Worm (Caenorhabditis elegans) whole organism, young adult: Measurements from ENCODE around the gene pha-1.

ENCODE experiments used
- C17E4.6 ChIP-seq: fragments of 200-800 bp; sonication (Bioruptor generic); IDR thresholded peaks from 2 replicates; pipeline ENCODE4 v1.3.6; 2022; ENCODE audit warnings: missing genetic modification reagents, missing genetic modification characterization, missing compliant biosample characterization
- D2030.7 ChIP-seq: fragments of 200-800 bp; sonication (Bioruptor generic); IDR thresholded peaks from 2 replicates; pipeline ENCODE4 v1.3.6; 2022; ENCODE audit warnings: missing genetic modification reagents, missing genetic modification characterization, missing compliant biosample characterization
- F10E7.11 ChIP-seq: sonication (generic microtip); optimal IDR thresholded peaks from 2 replicates; lab custom pipeline; 2017; ENCODE audit warnings: mild to moderate bottlenecking, missing genetic modification characterization, moderate library complexity, missing compliant biosample characterization
- F23B12.7 ChIP-seq: sonication (generic microtip); optimal IDR thresholded peaks from 2 replicates; lab custom pipeline; 2017; ENCODE audit warnings: missing genetic modification characterization, mild to moderate bottlenecking, missing compliant biosample characterization, antibody characterized with exemption, moderate library complexity; ENCODE audit not compliant: insufficient read depth
- F33H1.4 ChIP-seq: fragments of 200-800 bp; sonication (Bioruptor generic); IDR thresholded peaks from 2 replicates; pipeline ENCODE4 v1.3.6; 2022; ENCODE audit warnings: missing genetic modification reagents, missing genetic modification characterization, missing compliant biosample characterization
- F39B2.1 ChIP-seq: fragments of 200-800 bp; sonication (Bioruptor generic); IDR thresholded peaks from 2 replicates; pipeline ENCODE4 v1.3.6; 2022; ENCODE audit warnings: missing genetic modification reagents, missing genetic modification characterization, missing compliant biosample characterization
- F55B11.4 ChIP-seq: sonication (generic microtip); optimal IDR thresholded peaks from 2 replicates; lab custom pipeline; 2016; ENCODE audit warnings: missing compliant biosample characterization, missing genetic modification characterization, borderline replicate concordance; ENCODE audit not compliant: insufficient read depth
- K12H6.12 ChIP-seq: fragments of 200-800 bp; sonication (Bioruptor generic); optimal IDR thresholded peaks from 2 replicates; lab custom pipeline; 2018; ENCODE audit warnings: mild to moderate bottlenecking, missing genetic modification characterization, missing compliant biosample characterization
- Y56A3A.18 ChIP-seq: fragments of 200-800 bp; sonication (Bioruptor generic); IDR thresholded peaks from 2 replicates; pipeline ENCODE4 v1.3.6; 2022; ENCODE audit warnings: missing genetic modification reagents, missing genetic modification characterization, missing compliant biosample characterization
- Y95B8A.8 ChIP-seq: fragments of 200-800 bp; sonication (Bioruptor generic); IDR thresholded peaks from 2 replicates; pipeline ENCODE4 v1.3.6; 2022; ENCODE audit warnings: missing genetic modification reagents, missing genetic modification characterization, missing compliant biosample characterization
- ZK185.1 ChIP-seq: sonication (generic microtip); optimal IDR thresholded peaks from 2 replicates; lab custom pipeline; 2016; ENCODE audit warnings: mild to moderate bottlenecking, missing genetic modification characterization, missing compliant biosample characterization; ENCODE audit not compliant: poor library complexity, severe bottlenecking
- aptf-3 ChIP-seq: fragments of 200-800 bp; sonication (Bioruptor generic); IDR thresholded peaks from 2 replicates; pipeline ENCODE4 v1.3.6; 2022; ENCODE audit warnings: missing genetic modification characterization, missing compliant biosample characterization
- attf-5 ChIP-seq: fragments of 200-800 bp; sonication (Bioruptor generic); optimal IDR thresholded peaks from 2 replicates; lab custom pipeline; 2018; ENCODE audit warnings: mild to moderate bottlenecking, missing genetic modification characterization, missing compliant biosample characterization
- attf-6 ChIP-seq: fragments of 200-800 bp; sonication (Bioruptor generic); IDR thresholded peaks from 2 replicates; pipeline ENCODE4 v1.3.6; 2022; ENCODE audit warnings: missing genetic modification reagents, missing genetic modification characterization, missing compliant biosample characterization
- bed-1 ChIP-seq: fragments of 200-800 bp; sonication (Bioruptor generic); IDR thresholded peaks from 2 replicates; pipeline ENCODE4 v1.3.6; 2022; ENCODE audit warnings: missing genetic modification reagents, missing genetic modification characterization, missing compliant biosample characterization
- ceh-100 ChIP-seq: fragments of 200-800 bp; sonication (Bioruptor generic); IDR thresholded peaks from 2 replicates; pipeline ENCODE4 v1.3.6; 2022; ENCODE audit warnings: missing genetic modification reagents, missing genetic modification characterization, missing compliant biosample characterization
- ceh-58 ChIP-seq: fragments of 200-800 bp; sonication (Bioruptor generic); IDR thresholded peaks from 2 replicates; pipeline ENCODE4 v1.3.6; 2022; ENCODE audit warnings: missing genetic modification characterization, missing compliant biosample characterization
- dox-1 ChIP-seq: fragments of 200-800 bp; sonication (Bioruptor generic); IDR thresholded peaks from 2 replicates; pipeline ENCODE4 v1.3.6; 2022; ENCODE audit warnings: missing genetic modification reagents, missing genetic modification characterization, missing compliant biosample characterization
- egl-18 ChIP-seq: fragments of 200-800 bp; sonication (Bioruptor generic); IDR thresholded peaks from 2 replicates; pipeline ENCODE4 v1.3.6; 2022; ENCODE audit warnings: missing genetic modification reagents, missing genetic modification characterization, missing compliant biosample characterization
- ekl-4 ChIP-seq: fragments of 200-800 bp; sonication (Bioruptor generic); IDR thresholded peaks from 2 replicates; pipeline ENCODE4 v1.3.6; 2022; ENCODE audit warnings: missing genetic modification reagents, missing genetic modification characterization, missing compliant biosample characterization
- hmg-1.2 ChIP-seq: fragments of 200-800 bp; sonication (Bioruptor generic); IDR thresholded peaks from 2 replicates; pipeline ENCODE4 v1.3.6; 2022; ENCODE audit warnings: missing genetic modification reagents, missing genetic modification characterization, missing compliant biosample characterization
- hmg-20 ChIP-seq: fragments of 200-800 bp; sonication (Bioruptor generic); IDR thresholded peaks from 2 replicates; pipeline ENCODE4 v1.3.6; 2022; ENCODE audit warnings: missing genetic modification reagents, missing genetic modification characterization, missing compliant biosample characterization
- hsf-1 ChIP-seq: fragments of 200-800 bp; sonication (Bioruptor generic); IDR thresholded peaks from 2 replicates; pipeline ENCODE4 v1.3.6; 2022; ENCODE audit warnings: missing genetic modification reagents, missing genetic modification characterization, missing compliant biosample characterization
- lin-26 ChIP-seq: fragments of 200-800 bp; sonication (Bioruptor generic); IDR thresholded peaks from 2 replicates; pipeline ENCODE4 v1.3.6; 2022; ENCODE audit warnings: missing genetic modification reagents, missing genetic modification characterization, missing compliant biosample characterization
- lir-1 ChIP-seq: fragments of 200-800 bp; sonication (Bioruptor generic); conservative IDR thresholded peaks from 2 replicates; pipeline ENCODE4 v1.3.6; 2022; ENCODE audit warnings: missing genetic modification reagents, missing genetic modification characterization, missing compliant biosample characterization
- lsl-1 ChIP-seq: fragments of 200-800 bp; sonication (Bioruptor generic); optimal IDR thresholded peaks from 2 replicates; lab custom pipeline; 2018; ENCODE audit warnings: mild to moderate bottlenecking, missing genetic modification characterization, moderate library complexity, missing compliant biosample characterization
- madf-3 ChIP-seq: fragments of 200-800 bp; sonication (Bioruptor generic); IDR thresholded peaks from 2 replicates; pipeline ENCODE4 v1.3.6; 2022; ENCODE audit warnings: missing genetic modification reagents, missing genetic modification characterization, missing compliant biosample characterization
- madf-6 ChIP-seq: fragments of 200-800 bp; sonication (Bioruptor generic); IDR thresholded peaks from 2 replicates; pipeline ENCODE4 v1.3.6; 2022; ENCODE audit warnings: missing genetic modification reagents, missing genetic modification characterization, missing compliant biosample characterization
- madf-8 ChIP-seq: fragments of 200-800 bp; sonication (Bioruptor generic); conservative IDR thresholded peaks from 2 replicates; pipeline ENCODE4 v1.3.6; 2022; ENCODE audit warnings: missing genetic modification reagents, missing genetic modification characterization, missing compliant biosample characterization
- mcd-1 ChIP-seq: fragments of 200-800 bp; sonication (Bioruptor generic); IDR thresholded peaks from 2 replicates; pipeline ENCODE4 v1.3.6; 2022; ENCODE audit warnings: missing genetic modification reagents, missing genetic modification characterization, missing compliant biosample characterization
- mel-28 ChIP-seq: sonication (generic microtip); optimal IDR thresholded peaks from 2 replicates; lab custom pipeline; 2016; ENCODE audit warnings: borderline replicate concordance, mild to moderate bottlenecking, missing genetic modification characterization, missing compliant biosample characterization
- nfyb-1 ChIP-seq: fragments of 200-800 bp; sonication (Bioruptor generic); IDR thresholded peaks from 2 replicates; pipeline ENCODE4 v1.3.6; 2022; ENCODE audit warnings: missing genetic modification reagents, missing genetic modification characterization, missing compliant biosample characterization
- pbrm-1 ChIP-seq: fragments of 200-800 bp; sonication (Bioruptor generic); IDR thresholded peaks from 2 replicates; pipeline ENCODE4 v1.3.6; 2022; ENCODE audit warnings: missing genetic modification reagents, missing genetic modification characterization, missing compliant biosample characterization
- rcor-1 ChIP-seq: fragments of 200-800 bp; sonication (Bioruptor generic); IDR thresholded peaks from 2 replicates; pipeline ENCODE4 v1.3.6; 2022; ENCODE audit warnings: missing genetic modification reagents, missing genetic modification characterization, missing compliant biosample characterization
- rec-8 ChIP-seq, 2 experiments: sonication (generic microtip); optimal IDR thresholded peaks; 2 replicates each; lab custom pipeline; 2016; ENCODE audit warnings: mild to moderate bottlenecking in 2 of 2, missing genetic modification characterization in 2 of 2, missing genetic modification reagents in 2 of 2, missing genotype in 2 of 2, missing biosample characterization in 1 of 2, missing compliant biosample characterization in 1 of 2, moderate library complexity in 1 of 2
- rpc-1 ChIP-seq, 2 experiments: fragments of 150-350 bp in 1 of 2; sonication (generic microtip) in 1 of 2; optimal IDR thresholded peaks; 2 replicates each; lab custom pipeline; 2014 to 2018; ENCODE audit warnings: missing biosample characterization in 1 of 2, missing genetic modification characterization in 1 of 2, missing genetic modification reagents in 1 of 2, missing genotype in 1 of 2
- snpc-1.1 ChIP-seq: sonication (generic microtip); optimal IDR thresholded peaks from 2 replicates; lab custom pipeline; 2017; ENCODE audit warnings: missing genetic modification characterization, mild to moderate bottlenecking, missing compliant biosample characterization, antibody characterized with exemption, moderate library complexity, missing genotype, missing genetic modification reagents; ENCODE audit not compliant: insufficient read depth
- snpc-3.4 ChIP-seq: sonication (generic microtip); optimal IDR thresholded peaks from 2 replicates; lab custom pipeline; 2017; ENCODE audit warnings: missing genetic modification characterization, mild to moderate bottlenecking, missing compliant biosample characterization, antibody characterized with exemption, moderate library complexity, missing genotype, missing genetic modification reagents
- tlf-1 ChIP-seq: fragments of 200-800 bp; sonication (Bioruptor generic); optimal IDR thresholded peaks from 2 replicates; lab custom pipeline; 2018; ENCODE audit warnings: mild to moderate bottlenecking, missing genetic modification characterization, missing compliant biosample characterization
- xnd-1 ChIP-seq: sonication (generic microtip); optimal IDR thresholded peaks from 2 replicates; lab custom pipeline; 2016; ENCODE audit warnings: missing genotype, missing genetic modification reagents, missing genetic modification characterization, missing compliant biosample characterization
- ztf-18 ChIP-seq: sonication (generic microtip); optimal IDR thresholded peaks from 2 replicates; lab custom pipeline; 2016; ENCODE audit warnings: missing genotype, mild to moderate bottlenecking, missing genetic modification characterization, missing compliant biosample characterization
- ztf-22 ChIP-seq: fragments of 200-800 bp; sonication (Bioruptor generic); optimal IDR thresholded peaks from 2 replicates; lab custom pipeline; 2018; ENCODE audit warnings: mild to moderate bottlenecking, missing genetic modification characterization, moderate library complexity, missing compliant biosample characterization

The pha-1 gene

DNA sequence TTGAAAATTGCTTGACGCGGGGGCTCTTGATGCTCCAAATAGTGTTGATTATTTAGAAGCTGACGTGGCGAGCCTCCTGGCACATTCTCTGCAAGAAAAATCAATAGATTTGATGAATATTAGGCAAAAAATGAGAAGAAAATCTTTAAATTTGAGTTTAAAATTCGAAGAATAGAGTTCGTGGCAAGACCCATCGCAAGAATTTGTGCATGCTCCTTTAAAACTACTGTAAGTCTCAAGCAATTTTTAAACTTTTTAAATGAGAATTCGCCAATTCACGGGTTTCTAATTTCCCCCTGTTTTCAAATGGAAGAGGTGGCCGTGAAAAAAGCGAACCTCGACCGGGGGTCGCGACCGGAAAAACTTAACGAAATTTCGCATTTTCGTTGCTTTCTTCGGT is 17.7 kb upstream of the pha-1 start (continued):
- TF ChIP-seq aptf-3 (GFP tag; lab: Robert Waterston, UW) (no peak), ZK185.1 (tag; lab: Kevin White, UChicago) (no peak), F55B11.4 (tag; lab: Kevin White, UChicago) (no peak), rcor-1 (GFP tag; lab: Robert Waterston, UW) (no peak), mel-28 (tag; lab: Kevin White, UChicago) (no peak), F10E7.11 (tag; lab: Kevin White, UChicago) (no peak), attf-5 (GFP tag; lab: Kevin White, UChicago) (no peak), xnd-1 (tag; lab: Kevin White, UChicago) (peak; percentile 39), egl-18 (no peak), D2030.7 (GFP tag; lab: Robert Waterston, UW) (peak; percentile 24; the same call in 1 of the 2 replicates), rpc-1 (optimal IDR thresholded peaks at IDR 0.05; lab: Kevin White, UChicago) (no peak), rpc-1 (tag; optimal IDR thresholded peaks at IDR 0.05; lab: Kevin White, UChicago) (no peak), lsl-1 (GFP tag; lab: Kevin White, UChicago) (peak; percentile 52), hmg-20 (GFP tag; lab: Robert Waterston, UW) (no peak), rec-8 (tag; optimal IDR thresholded peaks at IDR 0.05; lab: Kevin White, UChicago) (no peak), tlf-1 (no peak), lir-1 (no peak), F33H1.4 (GFP tag; lab: Robert Waterston, UW) (peak; percentile 64), ceh-58 (GFP tag; lab: Robert Waterston, UW) (no peak), ceh-100 (GFP tag; lab: Robert Waterston, UW) (no peak), nfyb-1 (GFP tag; lab: Robert Waterston, UW) (no peak), ekl-4 (GFP tag; lab: Robert Waterston, UW) (no peak), K12H6.12 (tag; lab: Kevin White, UChicago) (no peak)

DNA sequence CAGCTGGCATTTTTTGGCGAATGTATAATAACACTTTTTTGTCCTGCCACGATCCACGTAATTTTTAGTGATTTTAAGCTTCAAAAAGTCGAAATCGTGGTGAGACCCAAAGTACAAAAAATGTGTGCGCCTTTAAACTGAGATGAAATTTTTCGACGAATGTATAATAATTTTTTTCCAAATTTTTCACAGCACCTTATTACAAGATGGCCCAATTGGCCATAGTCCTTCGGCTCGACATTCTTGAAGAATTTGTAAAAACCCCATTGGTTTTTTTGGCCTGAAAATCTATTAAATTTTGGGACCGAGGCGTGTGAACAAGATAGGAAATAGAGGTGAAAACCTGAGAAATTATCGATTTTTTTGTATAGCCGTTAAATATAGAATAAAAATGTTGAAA is 15.6 kb upstream of the pha-1 start:
- no peak for TF ChIP-seq F23B12.7 (tag; lab: Kevin White, UChicago)
- no peak for TF ChIP-seq Y56A3A.18 (GFP tag; lab: Robert Waterston, UW)
- no peak for TF ChIP-seq lir-1
- no peak for TF ChIP-seq D2030.7 (GFP tag; lab: Robert Waterston, UW)
- no peak for TF ChIP-seq bed-1 (GFP tag; lab: Robert Waterston, UW)
- TF ChIP-seq ztf-22 (GFP tag; lab: Kevin White, UChicago) = no peak
- TF ChIP-seq ztf-18 (tag; lab: Kevin White, UChicago) = no peak

DNA sequence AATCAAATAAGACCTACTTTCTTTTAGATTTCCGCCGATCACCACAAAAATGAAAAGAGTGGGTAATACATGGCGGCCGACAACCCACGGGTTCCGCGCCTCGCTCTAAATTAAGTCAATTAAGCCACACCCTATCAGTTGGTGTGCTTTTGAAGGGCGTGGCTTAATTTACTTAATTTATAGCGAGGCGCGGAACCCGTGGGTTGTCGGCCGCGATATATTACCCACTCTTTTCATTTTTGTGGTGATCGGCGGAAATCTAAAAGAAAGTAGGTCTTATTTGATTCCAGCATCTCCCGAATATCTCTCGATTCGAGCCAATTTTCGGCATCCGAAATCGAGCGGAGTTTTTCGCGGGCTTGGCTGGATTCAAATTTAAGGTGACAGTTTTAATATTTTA is 13.5 kb upstream of the pha-1 start:
- peak; percentile 72 for TF ChIP-seq mcd-1
- TF ChIP-seq xnd-1 (tag; lab: Kevin White, UChicago) = peak; percentile 41
- TF ChIP-seq F33H1.4 (GFP tag; lab: Robert Waterston, UW) = peak; percentile 53
- TF ChIP-seq rcor-1 (GFP tag; lab: Robert Waterston, UW) = peak; percentile 83
- peak; percentile 61 for TF ChIP-seq dox-1 (GFP tag; lab: Robert Waterston, UW)
- peak; percentile 87 for TF ChIP-seq snpc-3.4 (tag; lab: Kevin White, UChicago)
- TF ChIP-seq ekl-4 (GFP tag; lab: Robert Waterston, UW) = peak; percentile 76; the same call in 1 of the 2 replicates
- TF ChIP-seq hsf-1 (GFP tag; lab: Robert Waterston, UW) = peak; percentile 74; the same call in 1 of the 2 replicates
- peak; percentile 86 for TF ChIP-seq madf-6 (GFP tag; lab: Robert Waterston, UW)
- TF ChIP-seq lin-26 (GFP tag; lab: Robert Waterston, UW) = peak; percentile 49; the same call in 1 of the 2 replicates
- TF ChIP-seq pbrm-1 = peak; percentile 93
- TF ChIP-seq C17E4.6 (GFP tag; lab: Robert Waterston, UW) = 0 out of 2 replicates have a peak, but pooled peaks have one; percentile 35
- TF ChIP-seq Y95B8A.8 = peak; percentile 80; the same call in 1 of the 2 replicates
- TF ChIP-seq snpc-1.1 = peak; percentile 91
- TF ChIP-seq madf-3 = peak; percentile 76
- peak; percentile 56; the same call in 1 of the 2 replicates for TF ChIP-seq F39B2.1 (GFP tag; lab: Robert Waterston, UW)
- peak; percentile 74 for TF ChIP-seq hmg-1.2 (GFP tag; lab: Robert Waterston, UW)
- 0 out of 2 replicates have a peak, but pooled peaks have one; percentile 51 for TF ChIP-seq hmg-20 (GFP tag; lab: Robert Waterston, UW)
- TF ChIP-seq Y56A3A.18 (GFP tag; lab: Robert Waterston, UW) = 0 out of 2 replicates have a peak, but pooled peaks have one; percentile 56
- TF ChIP-seq lsl-1 (GFP tag; lab: Kevin White, UChicago) = peak; percentile 53
- peak; percentile 22 for TF ChIP-seq madf-8 (GFP tag; lab: Robert Waterston, UW)
- TF ChIP-seq attf-6 = peak; percentile 92
